Worm (Caenorhabditis elegans) whole organism, early embryonic: ENCODE measurements around the gene K02D10.8.

Source experiments
- B0310.2 ChIP-seq: sonication (generic microtip); optimal IDR thresholded peaks from 2 replicates; lab custom pipeline; 2016; ENCODE audit warnings: mild to moderate bottlenecking, missing genetic modification characterization, missing compliant biosample characterization
- F13C5.2 ChIP-seq: sonication (generic microtip); optimal IDR thresholded peaks from 2 replicates; lab custom pipeline; 2017; ENCODE audit warnings: mild to moderate bottlenecking, missing genetic modification characterization, inconsistent platforms, missing compliant biosample characterization
- aly-1 ChIP-seq: sonication (generic microtip); optimal IDR thresholded peaks from 2 replicates; lab custom pipeline; 2016; ENCODE audit warnings: missing genetic modification characterization, missing compliant biosample characterization
- ama-1 ChIP-seq: fragments of 150-350 bp; optimal IDR thresholded peaks from 2 replicates; lab custom pipeline; 2014
- ceh-13 ChIP-seq: fragments of 200-800 bp; sonication (Bioruptor generic); optimal IDR thresholded peaks from 2 replicates; lab custom pipeline; 2018; ENCODE audit warnings: mild to moderate bottlenecking, missing genetic modification characterization, missing compliant biosample characterization
- ceh-36 ChIP-seq: sonication (generic microtip); optimal IDR thresholded peaks from 2 replicates; lab custom pipeline; 2016; ENCODE audit warnings: missing genetic modification characterization, inconsistent platforms, missing compliant biosample characterization
- ets-7 ChIP-seq: sonication (generic microtip); optimal IDR thresholded peaks from 2 replicates; lab custom pipeline; 2016; ENCODE audit warnings: missing genotype, missing genetic modification characterization, missing compliant biosample characterization
- flt-1 ChIP-seq: fragments of 200-800 bp; sonication (Bioruptor generic); IDR thresholded peaks from 2 replicates; pipeline ENCODE4 v1.3.6; 2022; ENCODE audit warnings: missing genetic modification characterization, missing compliant biosample characterization
- hmbx-1 ChIP-seq: sonication (generic microtip); optimal IDR thresholded peaks from 2 replicates; lab custom pipeline; 2016; ENCODE audit warnings: mild to moderate bottlenecking, missing genetic modification characterization, missing compliant biosample characterization
- hmg-4 ChIP-seq: fragments of 200-800 bp; sonication (Bioruptor generic); optimal IDR thresholded peaks from 2 replicates; lab custom pipeline; 2018; ENCODE audit warnings: mild to moderate bottlenecking, missing genetic modification characterization, missing compliant biosample characterization
- hnd-1 ChIP-seq: sonication (generic microtip); optimal IDR thresholded peaks from 2 replicates; lab custom pipeline; 2016; ENCODE audit warnings: missing genetic modification characterization, missing compliant biosample characterization
- pes-1 ChIP-seq: fragments of 200-800 bp; sonication (Bioruptor generic); IDR thresholded peaks from 2 replicates; pipeline ENCODE4 v1.3.6; 2022; ENCODE audit warnings: missing genetic modification reagents, missing genetic modification characterization, missing compliant biosample characterization
- scrt-1 ChIP-seq: fragments of 200-800 bp; sonication (Bioruptor generic); IDR thresholded peaks from 2 replicates; pipeline ENCODE4 v1.3.6; 2022; ENCODE audit warnings: missing genetic modification characterization, missing compliant biosample characterization
- sea-1 ChIP-seq: fragments of 200-800 bp; sonication (Bioruptor generic); conservative IDR thresholded peaks from 2 replicates; pipeline ENCODE4 v1.3.6; 2022; ENCODE audit warnings: missing genetic modification characterization, missing compliant biosample characterization
- tbx-11 ChIP-seq: fragments of 200-800 bp; sonication (Bioruptor generic); IDR thresholded peaks from 2 replicates; pipeline ENCODE4 v1.3.6; 2022; ENCODE audit warnings: missing genetic modification characterization, missing compliant biosample characterization
- tbx-37 ChIP-seq: fragments of 200-800 bp; sonication (Bioruptor generic); conservative IDR thresholded peaks from 2 replicates; pipeline ENCODE4 v1.3.6; 2022; ENCODE audit warnings: missing genetic modification reagents, missing genetic modification characterization, missing compliant biosample characterization
- tra-4 ChIP-seq: sonication (generic microtip); optimal IDR thresholded peaks from 2 replicates; lab custom pipeline; 2017; ENCODE audit warnings: missing genetic modification characterization, missing compliant biosample characterization

Gene K02D10.8

DNA sequence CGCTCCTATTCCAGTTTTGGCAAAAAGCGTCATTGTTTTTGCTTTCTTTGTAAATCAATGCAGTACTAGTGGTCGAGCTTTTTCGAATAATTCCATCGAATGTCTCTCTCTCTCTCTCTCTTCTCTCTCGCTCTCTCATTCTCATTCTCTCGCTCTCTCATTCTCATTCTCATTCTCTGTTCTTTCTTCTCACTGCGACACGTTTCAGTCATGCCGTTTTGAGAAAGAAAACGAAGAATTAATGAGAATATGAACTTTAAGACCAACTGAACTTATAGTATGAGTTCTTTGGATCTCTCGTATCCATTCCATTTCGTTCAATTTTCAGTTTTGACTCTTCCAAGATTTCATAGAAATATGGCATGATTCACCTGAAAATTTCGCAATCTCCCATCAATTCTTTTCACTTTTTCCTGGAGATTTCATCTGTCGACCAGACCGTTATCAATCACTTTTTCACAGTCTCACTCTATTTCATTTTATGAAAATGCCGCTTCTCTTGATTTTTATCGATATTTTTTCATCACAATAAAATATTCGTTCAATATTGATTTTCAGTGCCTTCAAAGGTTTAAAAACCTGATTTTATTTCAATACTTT is 13.6 kb upstream of the K02D10.8 start:
- TF ChIP-seq tbx-11 (GFP tag; lab: Robert Waterston, UW) (no peak), B0310.2 (tag; lab: Kevin White, UChicago) (no peak)

DNA sequence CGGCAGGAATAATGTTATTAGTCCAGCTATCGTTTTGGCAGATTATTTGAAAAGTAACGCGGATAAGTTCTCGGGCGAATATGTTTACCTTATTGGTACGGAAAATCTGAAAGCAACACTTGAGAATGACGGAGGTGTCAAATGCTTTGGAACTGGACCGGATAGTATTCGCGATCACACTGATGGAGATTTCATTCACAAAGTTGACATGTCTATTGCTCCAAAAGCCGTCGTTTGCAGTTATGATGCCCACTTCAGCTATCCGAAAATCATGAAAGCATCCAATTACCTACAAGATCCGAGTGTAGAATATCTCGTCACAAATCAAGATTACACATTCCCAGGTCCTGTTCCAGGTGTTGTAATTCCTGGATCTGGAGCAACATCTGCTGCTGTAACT is 12.8 kb upstream of the K02D10.8 start:
- TF ChIP-seq F13C5.2 (tag; lab: Kevin White, UChicago) = no peak
- no peak for TF ChIP-seq hmg-4 (GFP tag; lab: Kevin White, UChicago)
- TF ChIP-seq ets-7 = no peak
- TF ChIP-seq tbx-37 (GFP tag; lab: Robert Waterston, UW) = no peak
- TF ChIP-seq ama-1 (lab: Kevin White, UChicago) = no peak
- no peak for TF ChIP-seq ceh-36 (tag; lab: Kevin White, UChicago)
- no peak for TF ChIP-seq pes-1 (GFP tag; lab: Robert Waterston, UW)
- TF ChIP-seq hmbx-1 (tag; lab: Kevin White, UChicago) = no peak
- no peak for TF ChIP-seq tbx-11 (GFP tag; lab: Robert Waterston, UW)
- TF ChIP-seq aly-1 (tag; lab: Kevin White, UChicago) = no peak
- TF ChIP-seq flt-1 = no peak
- no peak for TF ChIP-seq hnd-1 (tag; lab: Kevin White, UChicago)
- no peak for TF ChIP-seq sea-1 (GFP tag; lab: Robert Waterston, UW)

DNA sequence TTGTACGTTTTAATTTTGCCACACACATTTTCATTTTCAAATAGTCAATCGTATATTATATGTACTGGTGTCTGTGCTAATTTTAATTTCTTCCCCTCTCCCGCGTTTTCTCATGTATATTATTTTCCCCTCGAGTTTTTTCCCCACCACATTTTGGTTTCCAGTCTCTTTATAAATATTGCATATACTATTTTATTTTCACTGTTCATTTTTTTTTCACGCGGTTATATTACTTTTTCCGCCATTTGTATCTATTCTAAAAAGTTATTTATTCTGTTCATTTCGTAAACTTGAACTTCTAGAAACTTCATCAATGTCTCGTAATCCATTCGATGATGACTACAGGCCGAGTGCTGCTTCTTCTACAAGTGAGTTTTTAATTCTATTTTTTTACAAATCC is 10.2 kb upstream of the K02D10.8 start, which contains the start of gene snap-29:
Gene snap-29, plus strand, starts transcription at position 301 of the 400 bp plus-strand sequence.
- TF ChIP-seq sea-1 (GFP tag; lab: Robert Waterston, UW) = no peak
- no peak for TF ChIP-seq tra-4 (tag; lab: Kevin White, UChicago)
- TF ChIP-seq flt-1 = no peak
- no peak for TF ChIP-seq hmg-4 (GFP tag; lab: Kevin White, UChicago)
- TF ChIP-seq ets-7 = no peak
- TF ChIP-seq ama-1 (lab: Kevin White, UChicago) = no peak
- no peak for TF ChIP-seq hnd-1 (tag; lab: Kevin White, UChicago)
- no peak for TF ChIP-seq ceh-13 (GFP tag; lab: Kevin White, UChicago)
- no peak for TF ChIP-seq pes-1 (GFP tag; lab: Robert Waterston, UW)
- TF ChIP-seq tbx-37 (GFP tag; lab: Robert Waterston, UW) = no peak
- TF ChIP-seq tbx-11 (GFP tag; lab: Robert Waterston, UW) = no peak
- no peak for TF ChIP-seq scrt-1 (GFP tag; lab: Robert Waterston, UW)
- TF ChIP-seq F13C5.2 (tag; lab: Kevin White, UChicago) = no peak
- no peak for TF ChIP-seq hmbx-1 (tag; lab: Kevin White, UChicago)
- TF ChIP-seq ceh-36 (tag; lab: Kevin White, UChicago) = no peak
- TF ChIP-seq aly-1 (tag; lab: Kevin White, UChicago) = no peak

DNA sequence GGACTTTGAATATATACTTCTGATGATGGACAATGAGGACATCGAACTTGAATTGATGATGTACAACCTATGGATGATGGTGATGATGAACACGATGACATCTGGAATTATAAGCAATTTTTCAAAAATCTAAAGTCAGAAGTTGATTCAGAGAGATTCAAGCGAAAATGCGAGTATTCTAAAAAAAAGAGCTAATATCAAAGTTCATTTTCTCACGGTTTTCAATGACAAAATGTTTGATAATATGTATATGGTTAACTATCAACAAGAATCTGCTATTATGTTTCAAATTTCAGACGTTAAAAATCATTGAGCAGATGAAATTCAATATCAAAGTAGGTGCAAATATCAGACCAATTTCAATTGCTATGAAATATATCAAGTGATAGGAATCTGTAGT is 6.3 kb upstream of the K02D10.8 start, which contains the start of gene K02D10.4:
Gene K02D10.4, minus strand, starts transcription at position 101 of the 400 bp plus-strand sequence.
- TF ChIP-seq scrt-1 (GFP tag; lab: Robert Waterston, UW) = no peak
- no peak for TF ChIP-seq tbx-11 (GFP tag; lab: Robert Waterston, UW)
- no peak for TF ChIP-seq ceh-36 (tag; lab: Kevin White, UChicago)
- no peak for TF ChIP-seq ama-1 (lab: Kevin White, UChicago)
- no peak for TF ChIP-seq aly-1 (tag; lab: Kevin White, UChicago)
- TF ChIP-seq hmg-4 (GFP tag; lab: Kevin White, UChicago) = no peak
- no peak for TF ChIP-seq tbx-37 (GFP tag; lab: Robert Waterston, UW)
- TF ChIP-seq hnd-1 (tag; lab: Kevin White, UChicago) = no peak
- no peak for TF ChIP-seq tra-4 (tag; lab: Kevin White, UChicago)
- no peak for TF ChIP-seq sea-1 (GFP tag; lab: Robert Waterston, UW)
- no peak for TF ChIP-seq flt-1
- TF ChIP-seq F13C5.2 (tag; lab: Kevin White, UChicago) = no peak
- TF ChIP-seq pes-1 (GFP tag; lab: Robert Waterston, UW) = no peak

DNA sequence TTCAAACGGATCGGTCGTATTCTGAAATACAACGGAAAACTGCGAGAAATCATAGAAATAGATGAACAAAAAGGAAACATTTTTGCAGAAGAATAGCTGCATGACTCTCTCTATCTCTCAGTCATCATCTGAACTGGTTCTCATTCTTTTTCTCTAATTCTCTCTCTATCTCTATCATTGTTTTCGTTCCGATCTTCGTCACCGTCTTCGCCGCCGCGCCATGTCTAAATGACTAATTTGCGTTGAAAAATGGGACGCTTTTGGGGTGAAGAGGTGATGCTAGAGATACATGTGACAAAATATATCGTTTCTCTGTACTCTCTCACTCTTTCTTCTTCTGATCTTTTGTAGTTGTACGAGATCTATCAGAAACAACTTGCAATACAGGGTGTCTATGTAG is 5.7 kb upstream of the K02D10.8 start:
- TF ChIP-seq B0310.2 (tag; lab: Kevin White, UChicago) (no peak), pes-1 (GFP tag; lab: Robert Waterston, UW) (no peak), F13C5.2 (tag; lab: Kevin White, UChicago) (no peak), tra-4 (tag; lab: Kevin White, UChicago) (no peak), hmg-4 (GFP tag; lab: Kevin White, UChicago) (no peak), ets-7 (no peak), hnd-1 (tag; lab: Kevin White, UChicago) (no peak), ama-1 (lab: Kevin White, UChicago) (no peak), ceh-13 (GFP tag; lab: Kevin White, UChicago) (no peak), ceh-36 (tag; lab: Kevin White, UChicago) (no peak), flt-1 (no peak), sea-1 (GFP tag; lab: Robert Waterston, UW) (no peak), tbx-37 (GFP tag; lab: Robert Waterston, UW) (no peak), scrt-1 (GFP tag; lab: Robert Waterston, UW) (no peak), aly-1 (tag; lab: Kevin White, UChicago) (no peak), hmbx-1 (tag; lab: Kevin White, UChicago) (no peak), tbx-11 (GFP tag; lab: Robert Waterston, UW) (no peak)

DNA sequence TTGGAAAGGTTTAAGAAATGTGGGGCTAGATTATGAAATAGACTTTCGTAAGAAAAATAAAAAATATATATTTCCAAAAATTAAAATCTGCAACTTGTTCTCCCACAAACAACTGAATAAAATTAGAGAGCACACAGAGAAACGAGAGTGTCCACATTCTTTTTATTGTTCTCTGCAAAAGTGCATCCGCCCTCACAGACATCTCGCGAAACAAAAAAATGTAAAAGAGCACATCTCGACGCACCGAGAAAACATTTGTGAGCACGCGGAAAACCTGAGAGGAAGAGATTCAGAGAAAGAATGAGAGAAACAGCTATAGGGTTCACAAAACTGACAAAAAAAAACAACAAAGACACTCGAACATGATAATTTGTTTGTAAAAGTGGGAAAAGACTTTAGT is 4.1 kb upstream of the K02D10.8 start:
- TF ChIP-seq sea-1 (GFP tag; lab: Robert Waterston, UW) (no peak), F13C5.2 (tag; lab: Kevin White, UChicago) (no peak), ceh-36 (tag; lab: Kevin White, UChicago) (no peak), flt-1 (no peak), hmg-4 (GFP tag; lab: Kevin White, UChicago) (no peak), hmbx-1 (tag; lab: Kevin White, UChicago) (no peak), aly-1 (tag; lab: Kevin White, UChicago) (no peak), ama-1 (lab: Kevin White, UChicago) (no peak), B0310.2 (tag; lab: Kevin White, UChicago) (no peak), pes-1 (GFP tag; lab: Robert Waterston, UW) (no peak), ets-7 (no peak), tbx-11 (GFP tag; lab: Robert Waterston, UW) (no peak), hnd-1 (tag; lab: Kevin White, UChicago) (no peak), ceh-13 (GFP tag; lab: Kevin White, UChicago) (no peak), tbx-37 (GFP tag; lab: Robert Waterston, UW) (no peak), scrt-1 (GFP tag; lab: Robert Waterston, UW) (no peak), tra-4 (tag; lab: Kevin White, UChicago) (no peak)
